Worm (Caenorhabditis elegans): ENCODE measurements around the gene F09E5.3.

Gene F09E5.3

ce11 chrII:5340672-5341568 lies 32.9 kb upstream of the F09E5.3 start:
- no peak for TF ChIP-seq hlh-6 (tag; optimal IDR thresholded peaks at IDR 0.05)
- no peak for TF ChIP-seq unc-3 (GFP tag; conservative IDR thresholded peaks at IDR 0.05)
- no peak for TF ChIP-seq unc-3 (tag; optimal IDR thresholded peaks at IDR 0.05)
- TF ChIP-seq gmeb-2 (tag; optimal IDR thresholded peaks at IDR 0.05): peak; percentile 19

DNA sequence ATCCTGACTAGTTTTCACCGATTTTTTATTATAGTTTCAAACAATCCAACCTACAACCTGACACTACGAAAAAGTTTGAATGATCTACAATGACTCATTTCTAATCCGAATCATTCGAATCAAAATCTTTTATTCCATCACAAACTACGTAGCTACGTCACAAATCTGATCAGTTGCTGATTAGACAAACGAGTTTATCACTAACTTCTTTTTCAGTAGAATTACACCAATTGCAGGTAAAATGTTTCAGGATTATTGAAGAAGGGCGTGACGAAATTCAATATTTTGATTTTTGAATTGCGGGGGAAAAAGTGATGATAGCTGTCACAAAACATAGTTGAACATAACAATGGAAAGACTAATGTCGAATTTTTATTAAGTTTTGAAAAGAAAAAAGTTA lies 32.2 kb upstream of the F09E5.3 start:
- TF ChIP-seq lim-6 (tag; optimal IDR thresholded peaks at IDR 0.05) (no peak), sdc-2 (tag; optimal IDR thresholded peaks at IDR 0.05) (no peak), mec-3 (tag; optimal IDR thresholded peaks at IDR 0.05; ENCODE audit: borderline replicate concordance) (no peak)

DNA sequence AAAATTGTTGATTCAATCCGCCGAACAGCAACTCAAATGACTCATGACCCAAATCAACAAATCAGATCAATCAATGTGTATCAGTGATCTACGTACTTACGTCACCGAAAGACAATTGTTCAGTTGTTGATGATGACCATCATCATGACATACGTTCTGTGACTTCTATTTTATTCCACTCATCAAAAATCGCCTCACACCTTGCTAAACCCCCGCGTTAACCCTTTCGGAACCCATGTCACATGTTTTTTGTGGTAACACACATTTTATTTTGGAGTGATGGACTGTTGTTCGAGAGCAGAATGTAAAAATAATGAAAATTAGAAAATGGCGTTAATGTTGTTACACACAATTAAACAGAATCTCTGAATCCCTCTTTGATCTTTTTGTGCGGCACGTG lies 31.4 kb upstream of the F09E5.3 start:
- TF ChIP-seq zip-5 (tag; optimal IDR thresholded peaks at IDR 0.05) (no peak), rnt-1 (tag; optimal IDR thresholded peaks at IDR 0.05) (no peak), ceh-9 (tag; optimal IDR thresholded peaks at IDR 0.05) (no peak), hlh-30 (tag; optimal IDR thresholded peaks at IDR 0.05; ENCODE audit: insufficient read depth) (no peak), hlh-13 (GFP tag; optimal IDR thresholded peaks at IDR 0.05) (no peak), Y22D7AL.16 (tag; optimal IDR thresholded peaks at IDR 0.05) (no peak), ceh-24 (tag; optimal IDR thresholded peaks at IDR 0.05) (no peak), ceh-22 (tag; optimal IDR thresholded peaks at IDR 0.05) (no peak), unc-86 (tag; optimal IDR thresholded peaks at IDR 0.05) (no peak), ceh-30 (tag; optimal IDR thresholded peaks at IDR 0.05) (no peak), T23F11.4 (GFP tag; optimal IDR thresholded peaks at IDR 0.05) (no peak), syd-9 (tag; optimal IDR thresholded peaks at IDR 0.05) (no peak), eyg-1 (tag; optimal IDR thresholded peaks at IDR 0.05) (no peak), dve-1 (tag; optimal IDR thresholded peaks at IDR 0.05) (no peak), fkh-6 (tag; optimal IDR thresholded peaks at IDR 0.05) (no peak), ceh-48 (tag; optimal IDR thresholded peaks at IDR 0.05) (no peak), dmd-4 (tag; optimal IDR thresholded peaks at IDR 0.05; ENCODE audit: borderline replicate concordance) (no peak), gmeb-2 (tag; optimal IDR thresholded peaks at IDR 0.05) (no peak), ama-1 (optimal IDR thresholded peaks at IDR 0.05) (no peak)

ce11 chrII:5344775-5345174 lies 29.0 kb upstream of the F09E5.3 start, which contains the start of gene F09E5.14:
Gene F09E5.14, minus strand, starts transcription at chrII:5344875.
- no peak for TF ChIP-seq pha-4 (tag; optimal IDR thresholded peaks at IDR 0.05)
- no peak for TF ChIP-seq tbx-2 (tag; optimal IDR thresholded peaks at IDR 0.05)
- no peak for TF ChIP-seq sox-4 (tag; optimal IDR thresholded peaks at IDR 0.05)

DNA sequence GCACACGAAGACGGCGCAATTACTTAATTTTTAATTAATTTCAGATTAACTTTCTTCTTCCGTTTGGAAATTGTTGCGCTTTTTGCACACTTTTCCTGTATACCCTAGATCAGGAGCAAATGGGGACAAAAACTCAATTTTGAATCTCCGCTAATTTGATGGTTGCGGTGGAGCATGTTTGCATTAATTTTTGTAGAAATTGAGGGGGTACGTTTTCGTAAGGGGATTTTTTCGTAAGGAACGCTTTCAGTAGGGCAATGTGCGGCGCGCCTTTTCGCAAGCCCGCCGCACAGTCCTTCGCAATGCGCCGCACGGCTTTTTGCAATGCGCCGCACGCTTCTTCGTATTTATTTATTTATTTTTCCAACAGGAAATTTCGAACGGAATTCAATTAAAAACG lies 27.4 kb upstream of the F09E5.3 start:
- peak; percentile 66 for TF ChIP-seq ceh-45 (GFP tag; IDR thresholded peaks at IDR 0.05)
- TF ChIP-seq ceh-2 (tag; optimal IDR thresholded peaks at IDR 0.05): peak; percentile 22
- TF ChIP-seq unc-42 (tag; optimal IDR thresholded peaks at IDR 0.05): peak; percentile 55
- TF ChIP-seq ceh-31 (tag; optimal IDR thresholded peaks at IDR 0.05): peak; percentile 56
- TF ChIP-seq unc-86 (tag; optimal IDR thresholded peaks at IDR 0.05): peak; percentile 6
- TF ChIP-seq sox-2 (GFP tag; IDR thresholded peaks at IDR 0.05): peak; percentile 42; the same call in 1 of the 2 replicates
- peak; percentile 23 for TF ChIP-seq elt-2 (tag; optimal IDR thresholded peaks at IDR 0.05)

All from whole organism, late embryonic.